Worm (Caenorhabditis elegans): ENCODE measurements around the gene T22F3.8.

DNA sequence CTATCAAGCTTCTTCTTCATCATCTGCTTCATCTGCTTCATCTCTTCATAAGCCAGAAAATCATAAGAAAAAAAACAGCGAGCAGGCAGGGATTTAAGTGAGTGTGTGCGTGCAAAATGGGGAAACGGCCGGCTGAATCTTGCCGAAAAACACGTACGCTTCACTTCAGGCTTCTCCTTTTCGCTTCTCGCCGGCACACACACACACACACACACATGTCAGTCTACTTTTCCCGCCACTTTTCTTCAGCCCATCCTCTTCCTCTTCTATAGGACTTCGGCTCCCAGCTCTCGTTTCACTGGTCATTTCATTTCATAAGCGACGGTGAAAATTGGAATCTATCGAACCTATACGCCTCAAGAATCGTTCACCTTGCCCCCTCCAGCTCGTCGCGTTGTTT is 26.0 kb downstream of the T22F3.8 start:
- no peak for TF ChIP-seq tlf-1 (GFP tag; optimal IDR thresholded peaks at IDR 0.05)
- no peak for TF ChIP-seq K12H6.12 (tag; optimal IDR thresholded peaks at IDR 0.05)
- no peak for TF ChIP-seq hsf-1 (GFP tag; IDR thresholded peaks at IDR 0.05)
- TF ChIP-seq nfya-2 (GFP tag; IDR thresholded peaks at IDR 0.05): no peak
- TF ChIP-seq cebp-1 (GFP tag; IDR thresholded peaks at IDR 0.05): no peak
- no peak for TF ChIP-seq cebp-1 (tag; optimal IDR thresholded peaks at IDR 0.05)
- no peak for TF ChIP-seq F49E8.2 (tag; optimal IDR thresholded peaks at IDR 0.05; ENCODE audit: insufficient read depth)
- no peak for TF ChIP-seq aptf-3 (GFP tag; IDR thresholded peaks at IDR 0.05)
- no peak for TF ChIP-seq lin-35 (GFP tag; optimal IDR thresholded peaks at IDR 0.05)

Data from whole organism, young adult.